Worm (Caenorhabditis elegans): ENCODE results near the gene C29F7.2.
A peak's percentile ranks its signal among the peaks of the same experiment; 100 is the strongest.

Gene C29F7.2

DNA sequence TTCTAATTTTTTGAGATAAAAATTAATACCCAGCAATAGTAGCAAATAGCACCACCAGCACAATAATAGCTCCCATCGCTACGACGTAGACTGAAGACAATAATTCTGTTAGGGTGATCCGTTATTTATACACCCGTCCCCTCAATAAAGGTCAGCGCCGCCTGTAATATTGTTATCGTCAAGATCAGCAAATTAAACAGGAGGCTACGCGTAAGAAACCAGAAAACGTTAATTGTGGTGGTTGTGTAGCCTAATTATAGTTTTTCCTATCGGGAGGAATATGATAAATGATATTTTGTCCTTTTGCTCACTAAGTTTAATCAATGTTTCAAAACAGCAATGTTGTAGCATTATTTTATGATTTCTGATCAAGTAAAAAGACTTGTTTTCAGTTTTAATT lies 6.3 kb upstream of the C29F7.2 start, which contains the start of the genes cyp-13B1 and C29F7.1:
cyp-13B1 (minus strand) TSS at position 101 of the 400 bp plus-strand sequence.
C29F7.1 (plus strand) TSS at position 394 of the 400 bp plus-strand sequence.
- no peak for TF ChIP-seq blmp-1 (tag; optimal IDR thresholded peaks at IDR 0.05)
- no peak for TF ChIP-seq unc-39 (tag; optimal IDR thresholded peaks at IDR 0.05)
- no peak for TF ChIP-seq sptf-1 (tag; optimal IDR thresholded peaks at IDR 0.05)
- no peak for TF ChIP-seq nhr-237 (tag; optimal IDR thresholded peaks at IDR 0.05)
- TF ChIP-seq zip-8 (tag; optimal IDR thresholded peaks at IDR 0.05) = no peak
- TF ChIP-seq M03D4.4 (tag; optimal IDR thresholded peaks at IDR 0.05) = no peak

DNA sequence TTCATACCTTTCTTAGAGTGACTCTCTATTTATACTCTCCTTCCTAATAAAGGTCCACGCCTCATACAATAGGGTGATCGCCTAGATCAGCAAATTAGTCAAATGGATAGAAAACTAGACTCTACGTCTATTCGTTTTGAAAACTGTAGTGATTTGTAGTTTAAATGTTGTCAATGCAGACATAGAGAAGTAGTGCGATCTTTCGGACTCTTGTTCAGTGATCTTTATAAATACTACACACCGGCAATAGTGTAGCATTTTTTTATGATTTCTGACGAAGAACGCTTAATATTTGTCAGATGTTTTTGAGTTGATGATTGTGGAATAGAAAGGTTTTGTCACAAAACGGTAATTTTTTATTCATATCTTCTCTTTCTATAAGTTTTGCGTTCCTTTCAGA lies 4.6 kb upstream of the C29F7.2 start:
- TF ChIP-seq nhr-2 (tag; optimal IDR thresholded peaks at IDR 0.05) (no peak), mep-1 (tag; optimal IDR thresholded peaks at IDR 0.05) (no peak), bed-3 (GFP tag; optimal IDR thresholded peaks at IDR 0.05) (no peak), blmp-1 (tag; optimal IDR thresholded peaks at IDR 0.05) (no peak), pha-4 (tag; optimal IDR thresholded peaks at IDR 0.05) (no peak), sem-2 (GFP tag; optimal IDR thresholded peaks at IDR 0.05) (no peak), hlh-1 (tag; optimal IDR thresholded peaks at IDR 0.05) (no peak), lin-32 (GFP tag; optimal IDR thresholded peaks at IDR 0.05) (no peak), lsy-2 (tag; optimal IDR thresholded peaks at IDR 0.05) (no peak), sptf-1 (tag; optimal IDR thresholded peaks at IDR 0.05) (no peak), nhr-12 (tag; optimal IDR thresholded peaks at IDR 0.05) (no peak), ces-1 (GFP tag; optimal IDR thresholded peaks at IDR 0.05) (no peak), zip-8 (tag; optimal IDR thresholded peaks at IDR 0.05) (no peak), ham-2 (GFP tag; optimal IDR thresholded peaks at IDR 0.05) (no peak), elt-1 (tag; optimal IDR thresholded peaks at IDR 0.05; ENCODE audit: borderline replicate concordance, insufficient read depth) (no peak), M03D4.4 (tag; optimal IDR thresholded peaks at IDR 0.05) (no peak), ceh-83 (GFP tag; optimal IDR thresholded peaks at IDR 0.05) (no peak), drap-1 (GFP tag; optimal IDR thresholded peaks at IDR 0.05) (no peak), unc-120 (tag; optimal IDR thresholded peaks at IDR 0.05; ENCODE audit: poor library complexity, severe bottlenecking) (no peak)

DNA sequence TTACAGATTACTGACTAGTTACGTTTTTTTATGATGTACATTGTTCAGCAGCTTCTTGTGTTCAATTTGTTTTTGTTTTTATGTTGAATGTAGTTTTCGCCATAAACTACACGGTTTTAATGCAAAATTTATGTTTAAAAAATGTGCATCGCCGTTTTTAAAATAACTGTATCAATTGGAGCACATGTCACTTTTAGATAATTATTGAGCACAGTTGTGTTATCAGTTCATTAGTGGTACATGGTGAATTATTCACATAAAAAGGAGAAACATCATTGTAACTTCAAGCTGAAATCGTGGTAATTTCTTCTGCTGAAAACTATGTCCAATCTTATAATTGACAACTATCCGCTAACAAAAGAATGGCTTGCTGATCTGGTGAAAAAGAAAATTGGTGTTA lies 3.6 kb upstream of the C29F7.2 start:
- TF ChIP-seq lin-32 (GFP tag; optimal IDR thresholded peaks at IDR 0.05) = no peak
- no peak for TF ChIP-seq drap-1 (GFP tag; optimal IDR thresholded peaks at IDR 0.05)
- TF ChIP-seq cnd-1 (tag; optimal IDR thresholded peaks at IDR 0.05) = no peak
- TF ChIP-seq blmp-1 (tag; optimal IDR thresholded peaks at IDR 0.05) = no peak
- TF ChIP-seq mep-1 (tag; optimal IDR thresholded peaks at IDR 0.05) = no peak
- TF ChIP-seq unc-62 (GFP tag; optimal IDR thresholded peaks at IDR 0.05) = no peak
- no peak for TF ChIP-seq ceh-39 (tag; optimal IDR thresholded peaks at IDR 0.05)

DNA sequence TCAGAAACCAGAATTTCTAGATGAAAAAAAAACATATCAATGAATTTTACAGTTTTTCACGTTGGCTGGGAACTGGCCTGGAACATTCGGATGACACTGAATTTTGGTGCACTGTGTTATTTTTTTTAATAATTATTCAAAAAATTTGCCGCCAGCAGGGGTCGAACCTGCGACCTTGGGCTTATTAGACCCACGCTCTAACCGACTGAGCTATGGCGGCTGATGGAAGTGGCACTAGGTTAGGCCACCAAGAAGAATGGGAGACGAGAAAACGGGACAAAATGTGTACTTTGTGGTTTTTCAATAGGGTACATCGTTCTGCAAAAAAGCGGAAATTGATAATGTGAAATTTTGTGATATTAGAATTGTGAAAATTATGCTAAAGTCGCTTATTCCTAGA lies 904 bp upstream of the C29F7.2 start:
- TF ChIP-seq unc-39 (tag; optimal IDR thresholded peaks at IDR 0.05) (no peak), hlh-1 (tag; optimal IDR thresholded peaks at IDR 0.05) (peak; percentile 6), mls-2 (tag; optimal IDR thresholded peaks at IDR 0.05) (peak; percentile 55), elt-3 (tag; optimal IDR thresholded peaks at IDR 0.05) (no peak), bed-3 (GFP tag; optimal IDR thresholded peaks at IDR 0.05) (peak; percentile 32), ceh-43 (GFP tag; optimal IDR thresholded peaks at IDR 0.05) (peak; percentile 5), elt-1 (tag; optimal IDR thresholded peaks at IDR 0.05; ENCODE audit: borderline replicate concordance, insufficient read depth) (no peak), nhr-2 (tag; optimal IDR thresholded peaks at IDR 0.05) (no peak), unc-120 (tag; optimal IDR thresholded peaks at IDR 0.05; ENCODE audit: poor library complexity, severe bottlenecking) (peak; percentile 46), sem-2 (GFP tag; optimal IDR thresholded peaks at IDR 0.05) (peak; percentile 49), cnd-1 (tag; optimal IDR thresholded peaks at IDR 0.05) (peak; percentile 66), drap-1 (GFP tag; optimal IDR thresholded peaks at IDR 0.05) (peak; percentile 66), ceh-39 (tag; optimal IDR thresholded peaks at IDR 0.05) (no peak), ham-2 (GFP tag; optimal IDR thresholded peaks at IDR 0.05) (peak; percentile 45), sptf-1 (tag; optimal IDR thresholded peaks at IDR 0.05) (peak; percentile 79), M03D4.4 (tag; optimal IDR thresholded peaks at IDR 0.05) (peak; percentile 63)

DNA sequence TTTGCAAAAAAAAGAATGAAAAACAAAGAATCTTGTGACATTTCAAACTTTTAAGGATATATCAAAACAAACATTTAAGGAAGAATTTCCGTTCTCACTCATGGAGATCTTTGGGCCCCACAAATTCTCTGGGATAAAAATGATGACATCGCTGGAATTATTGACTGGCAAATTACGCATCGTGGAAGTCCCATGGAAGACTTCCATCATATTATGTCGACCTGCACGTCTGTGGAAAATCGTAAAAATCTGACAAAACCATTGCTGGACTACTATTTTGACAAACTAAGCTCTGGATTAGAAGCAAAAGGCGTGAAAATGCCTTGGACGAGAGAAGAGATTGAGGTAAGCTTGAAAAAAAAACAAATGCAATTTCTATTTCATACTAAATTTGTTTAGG lies 1.6 kb downstream of the C29F7.2 start:
- no peak for TF ChIP-seq drap-1 (GFP tag; optimal IDR thresholded peaks at IDR 0.05)

DNA sequence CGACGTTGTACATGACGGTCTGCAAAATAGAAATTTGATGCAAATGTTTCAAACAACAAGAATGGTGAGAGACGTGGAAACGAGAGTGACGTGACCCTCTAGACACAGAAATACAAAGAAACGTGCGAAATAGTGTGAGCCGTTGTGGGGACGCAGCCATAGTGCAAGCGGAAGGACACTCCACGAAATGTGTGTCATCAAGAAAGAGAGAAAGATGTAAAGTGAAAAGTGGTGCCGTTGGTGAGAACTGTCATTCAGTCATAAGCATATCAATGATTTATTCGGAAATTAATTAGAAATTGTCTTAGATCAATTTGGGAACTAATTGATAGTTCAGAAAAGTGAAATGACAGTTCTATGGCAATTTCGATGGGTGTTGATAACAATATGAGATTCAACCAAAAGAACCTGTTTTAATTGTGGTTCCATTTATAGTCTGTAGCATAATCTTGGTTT lies 4.0 kb downstream of the C29F7.2 start, which contains the start of gene C29F7.3:
C29F7.3 (minus strand) TSS at position 51 of the 456 bp plus-strand sequence.
- TF ChIP-seq M03D4.4 (tag; optimal IDR thresholded peaks at IDR 0.05) (no peak), ham-2 (GFP tag; optimal IDR thresholded peaks at IDR 0.05) (peak; percentile 28), hlh-1 (tag; optimal IDR thresholded peaks at IDR 0.05) (peak; percentile 12), mep-1 (tag; optimal IDR thresholded peaks at IDR 0.05) (peak; percentile 15), ces-1 (GFP tag; optimal IDR thresholded peaks at IDR 0.05) (peak; percentile 26), nhr-2 (tag; optimal IDR thresholded peaks at IDR 0.05) (no peak), blmp-1 (tag; optimal IDR thresholded peaks at IDR 0.05) (peak; percentile 21), unc-62 (GFP tag; optimal IDR thresholded peaks at IDR 0.05) (peak; percentile 70)
